Worm (Caenorhabditis elegans) whole organism, mixed stage, embryonic: ENCODE measurements around the gene C03G6.21.

Experiments used
- M03D4.4 ChIP-seq: sonication (generic microtip); optimal IDR thresholded peaks from 2 replicates; lab custom pipeline; 2017; ENCODE audit warnings: mild to moderate bottlenecking, missing genetic modification characterization, missing compliant biosample characterization
- cnd-1 ChIP-seq: fragments of 200-800 bp; sonication (Bioruptor generic); optimal IDR thresholded peaks from 2 replicates; lab custom pipeline; 2018; ENCODE audit warnings: mild to moderate bottlenecking, missing genetic modification characterization, missing compliant biosample characterization
- lsy-2 ChIP-seq: fragments of 150-350 bp; optimal IDR thresholded peaks from 2 replicates; lab custom pipeline; 2014; ENCODE audit warnings: missing biosample characterization, missing genetic modification characterization
- nhr-76 ChIP-seq: sonication (generic microtip); optimal IDR thresholded peaks from 2 replicates; lab custom pipeline; 2017; ENCODE audit warnings: missing biosample characterization, missing genetic modification characterization
- pha-4 ChIP-seq: fragments of 150-350 bp; optimal IDR thresholded peaks from 2 replicates; lab custom pipeline; 2018; ENCODE audit warnings: missing biosample characterization, missing genetic modification reagents, missing genetic modification characterization
- unc-62 ChIP-seq: fragments of 150-350 bp; optimal IDR thresholded peaks from 2 replicates; lab custom pipeline; 2014; ENCODE audit warnings: missing biosample characterization, missing genetic modification reagents, missing genetic modification characterization
- ztf-11 ChIP-seq: fragments of 150-350 bp; optimal IDR thresholded peaks from 2 replicates; lab custom pipeline; 2014; ENCODE audit warnings: missing biosample characterization, missing genetic modification characterization

- TF ChIP-seq unc-62 (GFP tag; lab: Kevin White, UChicago) (no peak), cnd-1 (tag; lab: Kevin White, UChicago) (no peak), nhr-76 (tag; lab: Kevin White, UChicago) (no peak), ztf-11 (no peak), M03D4.4 (tag; lab: Kevin White, UChicago) (no peak), pha-4 (no peak), lsy-2 (no peak)
Measured at ce11 chrV:7332253-7332652, 24.3 kb downstream of the C03G6.21 start, which contains the start of gene F10G2.1.
